Worm (Caenorhabditis elegans) whole organism, late embryonic: ENCODE results near the gene rfip-1.

ENCODE experiments used
- C08G9.2 ChIP-seq: sonication (generic microtip); optimal IDR thresholded peaks from 2 replicates; lab custom pipeline; 2016; ENCODE audit warnings: mild to moderate bottlenecking, missing genetic modification characterization, moderate library complexity, missing compliant biosample characterization
- C38D4.7 ChIP-seq: fragments of 200-800 bp; sonication (Bioruptor generic); optimal IDR thresholded peaks from 2 replicates; lab custom pipeline; 2018; ENCODE audit warnings: mild to moderate bottlenecking, missing genetic modification characterization, moderate library complexity, missing compliant biosample characterization
- K02D7.2 ChIP-seq: sonication (generic microtip); optimal IDR thresholded peaks from 2 replicates; lab custom pipeline; 2017; ENCODE audit warnings: mild to moderate bottlenecking, missing genetic modification characterization, missing compliant biosample characterization
- K09A11.1 ChIP-seq: sonication (generic microtip); optimal IDR thresholded peaks from 2 replicates; lab custom pipeline; 2017; ENCODE audit warnings: antibody characterized with exemption, mild to moderate bottlenecking, missing genetic modification characterization, missing compliant biosample characterization; ENCODE audit not compliant: insufficient read depth
- T23F11.4 ChIP-seq: fragments of 200-800 bp; sonication (Bioruptor generic); optimal IDR thresholded peaks from 2 replicates; lab custom pipeline; 2018; ENCODE audit warnings: mild to moderate bottlenecking, missing genetic modification characterization, missing compliant biosample characterization
- Y22D7AL.16 ChIP-seq: sonication (generic microtip); optimal IDR thresholded peaks from 2 replicates; lab custom pipeline; 2016; ENCODE audit warnings: missing genetic modification characterization, missing compliant biosample characterization
- ahr-1 ChIP-seq: sonication (generic microtip); optimal IDR thresholded peaks from 2 replicates; lab custom pipeline; 2016; ENCODE audit warnings: missing genetic modification characterization, missing compliant biosample characterization
- ceh-14 ChIP-seq: sonication (generic microtip); optimal IDR thresholded peaks from 2 replicates; lab custom pipeline; 2016; ENCODE audit warnings: missing genotype, missing genetic modification characterization, missing compliant biosample characterization
- ceh-18 ChIP-seq: sonication (generic microtip); optimal IDR thresholded peaks from 2 replicates; lab custom pipeline; 2016; ENCODE audit warnings: missing genetic modification characterization, missing compliant biosample characterization
- ceh-19 ChIP-seq: fragments of 200-800 bp; sonication (Bioruptor generic); optimal IDR thresholded peaks from 2 replicates; lab custom pipeline; 2018; ENCODE audit warnings: mild to moderate bottlenecking, missing genetic modification characterization, missing compliant biosample characterization
- ceh-31 ChIP-seq: sonication (generic microtip); optimal IDR thresholded peaks from 2 replicates; lab custom pipeline; 2016; ENCODE audit warnings: missing genetic modification characterization, missing compliant biosample characterization
- ceh-45 ChIP-seq: fragments of 200-800 bp; sonication (Bioruptor generic); IDR thresholded peaks from 2 replicates; pipeline ENCODE4 v1.3.6; 2022; ENCODE audit warnings: missing genetic modification reagents, missing genetic modification characterization, missing compliant biosample characterization
- ceh-6 ChIP-seq: fragments of 200-800 bp; sonication (Bioruptor generic); optimal IDR thresholded peaks from 2 replicates; lab custom pipeline; 2018; ENCODE audit warnings: mild to moderate bottlenecking, missing genetic modification characterization, missing compliant biosample characterization
- ceh-9 ChIP-seq: sonication (generic microtip); optimal IDR thresholded peaks from 2 replicates; lab custom pipeline; 2016; ENCODE audit warnings: mild to moderate bottlenecking, missing genetic modification characterization, inconsistent platforms, missing compliant biosample characterization
- che-1 ChIP-seq: sonication (generic microtip); optimal IDR thresholded peaks from 2 replicates; lab custom pipeline; 2016; ENCODE audit warnings: mild to moderate bottlenecking, missing genetic modification characterization, missing compliant biosample characterization
- dve-1 ChIP-seq: sonication (generic microtip); optimal IDR thresholded peaks from 2 replicates; lab custom pipeline; 2017; ENCODE audit warnings: antibody characterized with exemption, mild to moderate bottlenecking, missing genetic modification characterization, missing compliant biosample characterization
- elt-4 ChIP-seq: sonication (generic microtip); optimal IDR thresholded peaks from 2 replicates; lab custom pipeline; 2016; ENCODE audit warnings: missing genetic modification characterization, missing compliant biosample characterization
- ets-4 ChIP-seq: sonication (generic microtip); optimal IDR thresholded peaks from 2 replicates; lab custom pipeline; 2016; ENCODE audit warnings: missing genetic modification characterization, missing compliant biosample characterization
- hlh-15 ChIP-seq: sonication (generic microtip); optimal IDR thresholded peaks from 2 replicates; lab custom pipeline; 2016; ENCODE audit warnings: missing genetic modification characterization, missing compliant biosample characterization
- hlh-30 ChIP-seq: sonication (generic microtip); optimal IDR thresholded peaks from 2 replicates; lab custom pipeline; 2017; ENCODE audit warnings: antibody characterized with exemption, missing genetic modification characterization, missing compliant biosample characterization; ENCODE audit not compliant: insufficient read depth
- hlh-6 ChIP-seq: sonication (generic microtip); optimal IDR thresholded peaks from 2 replicates; lab custom pipeline; 2016; ENCODE audit warnings: missing genotype, missing genetic modification characterization, missing compliant biosample characterization
- hlh-8 ChIP-seq: sonication (generic microtip); optimal IDR thresholded peaks from 2 replicates; lab custom pipeline; 2016; ENCODE audit warnings: missing genotype, missing genetic modification characterization, missing compliant biosample characterization
- madf-2 ChIP-seq: sonication (generic microtip); optimal IDR thresholded peaks from 2 replicates; lab custom pipeline; 2017; ENCODE audit warnings: missing genetic modification characterization, missing compliant biosample characterization
- mec-3 ChIP-seq: sonication (generic microtip); optimal IDR thresholded peaks from 2 replicates; lab custom pipeline; 2016; ENCODE audit warnings: borderline replicate concordance, missing genetic modification characterization, missing compliant biosample characterization
- nfya-1 ChIP-seq: sonication (generic microtip); optimal IDR thresholded peaks from 2 replicates; lab custom pipeline; 2017; ENCODE audit warnings: missing genetic modification characterization, mild to moderate bottlenecking, missing compliant biosample characterization, antibody characterized with exemption, moderate library complexity
- nhr-232 ChIP-seq: sonication (generic microtip); optimal IDR thresholded peaks from 2 replicates; lab custom pipeline; 2016; ENCODE audit warnings: missing genetic modification characterization, missing compliant biosample characterization
- npax-4 ChIP-seq: sonication (generic microtip); optimal IDR thresholded peaks from 2 replicates; lab custom pipeline; 2016; ENCODE audit warnings: missing genetic modification characterization, missing compliant biosample characterization
- odd-2 ChIP-seq: sonication (generic microtip); optimal IDR thresholded peaks from 2 replicates; lab custom pipeline; 2017; ENCODE audit warnings: antibody characterized with exemption, mild to moderate bottlenecking, missing genetic modification characterization, missing compliant biosample characterization
- pag-3 ChIP-seq: sonication (generic microtip); optimal IDR thresholded peaks from 2 replicates; lab custom pipeline; 2016; ENCODE audit warnings: missing compliant biosample characterization, missing genetic modification characterization, borderline replicate concordance
- pax-1 ChIP-seq: fragments of 150-350 bp; optimal IDR thresholded peaks from 2 replicates; lab custom pipeline; 2014; ENCODE audit warnings: missing biosample characterization, missing genetic modification characterization
- pha-2 ChIP-seq: sonication (generic microtip); optimal IDR thresholded peaks from 2 replicates; lab custom pipeline; 2017; ENCODE audit warnings: mild to moderate bottlenecking, missing genetic modification characterization, missing compliant biosample characterization
- pha-4 ChIP-seq: fragments of 150-350 bp; optimal IDR thresholded peaks from 2 replicates; lab custom pipeline; 2018; ENCODE audit warnings: missing biosample characterization, missing genetic modification reagents, missing genetic modification characterization
- pqm-1 ChIP-seq: sonication (generic microtip); optimal IDR thresholded peaks from 2 replicates; lab custom pipeline; 2016; ENCODE audit warnings: missing genetic modification characterization, missing compliant biosample characterization
- pros-1 ChIP-seq: fragments of 150-350 bp; optimal IDR thresholded peaks from 2 replicates; lab custom pipeline; 2014; ENCODE audit warnings: missing biosample characterization, missing genetic modification reagents, missing genetic modification characterization
- ref-2 ChIP-seq: sonication (generic microtip); optimal IDR thresholded peaks from 2 replicates; lab custom pipeline; 2016; ENCODE audit warnings: missing genetic modification characterization, missing compliant biosample characterization
- rnt-1 ChIP-seq: sonication (generic microtip); optimal IDR thresholded peaks from 2 replicates; lab custom pipeline; 2016; ENCODE audit warnings: missing genetic modification characterization, missing compliant biosample characterization
- sdc-2 ChIP-seq: sonication (generic microtip); optimal IDR thresholded peaks from 2 replicates; lab custom pipeline; 2016; ENCODE audit warnings: missing genotype, missing genetic modification characterization, missing compliant biosample characterization
- sox-4 ChIP-seq: sonication (generic microtip); optimal IDR thresholded peaks from 2 replicates; lab custom pipeline; 2017; ENCODE audit warnings: mild to moderate bottlenecking, missing genetic modification characterization, inconsistent platforms, missing compliant biosample characterization
- syd-9 ChIP-seq: sonication (generic microtip); optimal IDR thresholded peaks from 2 replicates; lab custom pipeline; 2016; ENCODE audit warnings: mild to moderate bottlenecking, missing genetic modification characterization, moderate library complexity, missing compliant biosample characterization
- tbx-2 ChIP-seq: sonication (generic microtip); optimal IDR thresholded peaks from 2 replicates; lab custom pipeline; 2016; ENCODE audit warnings: missing genetic modification characterization, missing compliant biosample characterization
- tbx-7 ChIP-seq: sonication (generic microtip); optimal IDR thresholded peaks from 2 replicates; lab custom pipeline; 2016; ENCODE audit warnings: missing genotype, missing genetic modification characterization, missing compliant biosample characterization
- unc-42 ChIP-seq: sonication (generic microtip); optimal IDR thresholded peaks from 2 replicates; lab custom pipeline; 2016; ENCODE audit warnings: missing genotype, missing genetic modification characterization, missing compliant biosample characterization
- unc-86 ChIP-seq: sonication (generic microtip); optimal IDR thresholded peaks from 2 replicates; lab custom pipeline; 2016; ENCODE audit warnings: missing genetic modification characterization, missing compliant biosample characterization
- zip-5 ChIP-seq: sonication (generic microtip); optimal IDR thresholded peaks from 2 replicates; lab custom pipeline; 2016; ENCODE audit warnings: missing genetic modification characterization, missing compliant biosample characterization
- ztf-16 ChIP-seq: sonication (generic microtip); optimal IDR thresholded peaks from 2 replicates; lab custom pipeline; 2017; ENCODE audit warnings: missing genetic modification characterization, missing compliant biosample characterization

Gene rfip-1

ce11 chrII:5841053-5841547 lies 43.3 kb upstream of the rfip-1 start, which contains the start of gene lec-5:
lec-5 (minus strand) TSS chrII:5841103.
- TF ChIP-seq ceh-18: peak; percentile 68
- peak; percentile 54 for TF ChIP-seq rnt-1 (tag; lab: Kevin White, UChicago)
- no peak for TF ChIP-seq pha-4
- TF ChIP-seq, all 69 proteins: peak for 2

ce11 chrII:5841866-5842265 lies 42.5 kb upstream of the rfip-1 start, which contains the start of gene nep-25:
nep-25 (plus strand) TSS chrII:5842240.
- no peak for TF ChIP-seq tbx-7 (tag; lab: Kevin White, UChicago)
- TF ChIP-seq pag-3 (tag; lab: Kevin White, UChicago): no peak
- no peak for TF ChIP-seq npax-4 (tag; lab: Kevin White, UChicago)
- no peak for TF ChIP-seq ztf-16 (tag; lab: Kevin White, UChicago)
- TF ChIP-seq C38D4.7 (GFP tag; lab: Kevin White, UChicago): no peak
- no peak for TF ChIP-seq zip-5
- no peak for TF ChIP-seq Y22D7AL.16 (tag; lab: Kevin White, UChicago)
- TF ChIP-seq hlh-30 (tag; lab: Kevin White, UChicago): no peak
- TF ChIP-seq K02D7.2 (tag; lab: Kevin White, UChicago): no peak
- TF ChIP-seq hlh-6 (tag; lab: Kevin White, UChicago): no peak
- no peak for TF ChIP-seq ceh-19 (GFP tag; lab: Kevin White, UChicago)
- TF ChIP-seq pros-1 (tag; lab: Kevin White, UChicago): no peak
- TF ChIP-seq ceh-9 (tag; lab: Kevin White, UChicago): no peak
- TF ChIP-seq C08G9.2 (tag; lab: Kevin White, UChicago): no peak
- no peak for TF ChIP-seq pax-1 (tag; lab: Kevin White, UChicago)
- TF ChIP-seq tbx-2 (tag; lab: Kevin White, UChicago): no peak
- no peak for TF ChIP-seq dve-1
- TF ChIP-seq pqm-1 (tag; lab: Kevin White, UChicago): no peak
- TF ChIP-seq unc-86 (tag; lab: Kevin White, UChicago): no peak
- TF ChIP-seq rnt-1 (tag; lab: Kevin White, UChicago): no peak

ce11 chrII:5844694-5845129 lies 39.6 kb upstream of the rfip-1 start:
- TF ChIP-seq ref-2 (tag; lab: Kevin White, UChicago) (peak; percentile 87), ceh-9 (tag; lab: Kevin White, UChicago) (no peak), ceh-18 (peak; percentile 99), odd-2 (tag; lab: Kevin White, UChicago) (no peak), mec-3 (peak; percentile 59), elt-4 (tag; lab: Kevin White, UChicago) (no peak), ceh-14 (tag; lab: Kevin White, UChicago) (peak; percentile 94), tbx-2 (tag; lab: Kevin White, UChicago) (peak; percentile 96), K02D7.2 (tag; lab: Kevin White, UChicago) (peak; percentile 69), hlh-15 (peak; percentile 65), che-1 (tag; lab: Kevin White, UChicago) (peak; percentile 66), sdc-2 (tag; lab: Kevin White, UChicago) (peak; percentile 74), ceh-45 (GFP tag; lab: Robert Waterston, UW) (no peak), pag-3 (tag; lab: Kevin White, UChicago) (peak; percentile 70), hlh-8 (tag; lab: Kevin White, UChicago) (peak; percentile 76), tbx-7 (tag; lab: Kevin White, UChicago) (peak; percentile 44), nhr-232 (peak; percentile 46), sox-4 (tag; lab: Kevin White, UChicago) (peak; percentile 81), C08G9.2 (tag; lab: Kevin White, UChicago) (peak; percentile 82), ceh-31 (tag; lab: Kevin White, UChicago) (peak; percentile 95), pha-4 (no peak), pros-1 (tag; lab: Kevin White, UChicago) (peak; percentile 87), pax-1 (tag; lab: Kevin White, UChicago) (peak; percentile 91), ceh-6 (GFP tag; lab: Kevin White, UChicago) (peak; percentile 53), syd-9 (tag; lab: Kevin White, UChicago) (peak; percentile 85), pha-2 (tag; lab: Kevin White, UChicago) (peak; percentile 82), ahr-1 (tag; lab: Kevin White, UChicago) (peak; percentile 46), nfya-1 (peak; percentile 92), T23F11.4 (GFP tag; lab: Kevin White, UChicago) (peak; percentile 87), C38D4.7 (GFP tag; lab: Kevin White, UChicago) (peak; percentile 59), K09A11.1 (tag; lab: Kevin White, UChicago) (peak; percentile 76), ets-4 (peak; percentile 85), ceh-19 (GFP tag; lab: Kevin White, UChicago) (peak; percentile 89), Y22D7AL.16 (tag; lab: Kevin White, UChicago) (peak; percentile 57), unc-42 (tag; lab: Kevin White, UChicago) (peak; percentile 99), dve-1 (peak; percentile 99), madf-2 (peak; percentile 81)
